Fruit fly (Drosophila melanogaster): Measurements from ENCODE around the gene CG10591.

CG10591 gene

DNA sequence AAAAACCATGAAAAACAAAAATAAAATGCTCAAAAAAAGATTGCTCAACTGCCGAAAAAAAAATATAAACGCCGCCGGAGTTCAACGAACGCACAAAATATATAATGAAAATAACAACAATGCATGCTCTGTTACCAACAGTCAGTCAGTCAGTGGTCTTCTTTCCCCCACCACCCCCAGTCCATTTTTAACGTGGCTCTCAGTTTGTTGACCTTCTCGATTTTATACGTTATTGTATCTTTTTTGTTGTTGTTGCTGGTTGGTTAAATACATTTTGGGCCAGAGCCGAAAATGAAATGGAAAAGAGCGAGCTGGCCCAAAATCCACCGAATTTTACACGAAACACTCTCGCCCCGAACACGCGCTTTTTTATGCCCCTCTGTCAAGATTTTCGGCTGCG, 22.4 kb upstream of the CG10591 start (continued):
- TF ChIP-seq Doc3 (GFP tag; IDR thresholded peaks at IDR 0.05; ENCODE audit: partially characterized antibody) = no peak
- TF ChIP-seq sqz (GFP tag; optimal IDR thresholded peaks at IDR 0.05) = peak; percentile 81
- TF ChIP-seq abd-A (tag; optimal IDR thresholded peaks at IDR 0.05) = peak; percentile 62
- TF ChIP-seq hth (optimal IDR thresholded peaks at IDR 0.05) = no peak
- TF ChIP-seq Deaf1 (tag; optimal IDR thresholded peaks at IDR 0.05) = peak; percentile 55
- no peak for TF ChIP-seq CG15073 (GFP tag; optimal IDR thresholded peaks at IDR 0.05)
- no peak for TF ChIP-seq NfI (GFP tag; optimal IDR thresholded peaks at IDR 0.05)
- no peak for TF ChIP-seq CG14441 (GFP tag; IDR thresholded peaks at IDR 0.05)
- no peak for TF ChIP-seq bowl (GFP tag; IDR thresholded peaks at IDR 0.05)
- peak; percentile 43 for TF ChIP-seq Abd-B (GFP tag; optimal IDR thresholded peaks at IDR 0.05)
- no peak for TF ChIP-seq fu2 (GFP tag; optimal IDR thresholded peaks at IDR 0.05)
- TF ChIP-seq CG33213 (GFP tag; optimal IDR thresholded peaks at IDR 0.05) = no peak
- no peak for TF ChIP-seq mld (GFP tag; IDR thresholded peaks at IDR 0.05; ENCODE audit: partially characterized antibody)
- no peak for TF ChIP-seq stc (GFP tag; IDR thresholded peaks at IDR 0.05)
- no peak for TF ChIP-seq Six4 (GFP tag; optimal IDR thresholded peaks at IDR 0.05)
- no peak for TF ChIP-seq CG2889 (GFP tag; IDR thresholded peaks at IDR 0.05)
- TF ChIP-seq CG17612 (GFP tag; IDR thresholded peaks at IDR 0.05) = no peak
- TF ChIP-seq CG11504 (tag; optimal IDR thresholded peaks at IDR 0.05) = no peak
- TF ChIP-seq CG10366 (GFP tag; IDR thresholded peaks at IDR 0.05) = no peak
- TF ChIP-seq Ravus (GFP tag; IDR thresholded peaks at IDR 0.05) = no peak
- TF ChIP-seq en (GFP tag; optimal IDR thresholded peaks at IDR 0.05) = no peak
- TF ChIP-seq CG7786 (GFP tag; optimal IDR thresholded peaks at IDR 0.05) = no peak
- no peak for TF ChIP-seq unpg (GFP tag; optimal IDR thresholded peaks at IDR 0.05)
- no peak for TF ChIP-seq shn (GFP tag; optimal IDR thresholded peaks at IDR 0.05)
- no peak for TF ChIP-seq MTF-1 (GFP tag; optimal IDR thresholded peaks at IDR 0.05; ENCODE audit: borderline replicate concordance)
- no peak for TF ChIP-seq ash1 (GFP tag; optimal IDR thresholded peaks at IDR 0.05)
- no peak for TF ChIP-seq Hey (tag; optimal IDR thresholded peaks at IDR 0.05)
- TF ChIP-seq sna (GFP tag; IDR thresholded peaks at IDR 0.05; ENCODE audit: partially characterized antibody) = no peak
- no peak for TF ChIP-seq dysf (GFP tag; IDR thresholded peaks at IDR 0.05)
- TF ChIP-seq tna (GFP tag; IDR thresholded peaks at IDR 0.05; ENCODE audit: partially characterized antibody) = no peak
- TF ChIP-seq rib (GFP tag; IDR thresholded peaks at IDR 0.05) = peak; percentile 48; the same call in 1 of the 2 replicates
- TF ChIP-seq Sry-δ (GFP tag; optimal IDR thresholded peaks at IDR 0.05) = no peak
- TF ChIP-seq corto (GFP tag; optimal IDR thresholded peaks at IDR 0.05) = no peak
- no peak for TF ChIP-seq CG2875 (GFP tag; optimal IDR thresholded peaks at IDR 0.05)
- TF ChIP-seq odd (GFP tag; optimal IDR thresholded peaks at IDR 0.05) = no peak
- no peak for TF ChIP-seq CG10147 (GFP tag; optimal IDR thresholded peaks at IDR 0.05)
- no peak for TF ChIP-seq tin (GFP tag; optimal IDR thresholded peaks at IDR 0.05)
- peak in 1 of 2 experiments; percentile 5 for TF ChIP-seq Trl (optimal IDR thresholded peaks at IDR 0.05)
- no peak for TF ChIP-seq Trl (GFP tag; optimal IDR thresholded peaks at IDR 0.05)
- TF ChIP-seq CG18764 (GFP tag; optimal IDR thresholded peaks at IDR 0.05) = no peak
- TF ChIP-seq twi (tag; optimal IDR thresholded peaks at IDR 0.05) = no peak
- no peak for TF ChIP-seq CG3838 (GFP tag; optimal IDR thresholded peaks at IDR 0.05)
- no peak for TF ChIP-seq CG8478 (optimal IDR thresholded peaks at IDR 0.05)
- TF ChIP-seq CTCF (GFP tag; optimal IDR thresholded peaks at IDR 0.05) = no peak
- TF ChIP-seq oc (tag; optimal IDR thresholded peaks at IDR 0.05) = no peak
- no peak for TF ChIP-seq Rx (GFP tag; IDR thresholded peaks at IDR 0.05)
- no peak for TF ChIP-seq Hr3 (GFP tag; optimal IDR thresholded peaks at IDR 0.05)
- no peak for TF ChIP-seq CG4854 (GFP tag; optimal IDR thresholded peaks at IDR 0.05)
- no peak for TF ChIP-seq tgo (GFP tag; IDR thresholded peaks at IDR 0.05)
- TF ChIP-seq Xbp1 (GFP tag; optimal IDR thresholded peaks at IDR 0.05) = no peak
- no peak for TF ChIP-seq ind (GFP tag; optimal IDR thresholded peaks at IDR 0.05)
- TF ChIP-seq E2f1 (GFP tag; IDR thresholded peaks at IDR 0.05) = no peak
- no peak for TF ChIP-seq Dbx (GFP tag; IDR thresholded peaks at IDR 0.05)
- TF ChIP-seq jing (GFP tag; optimal IDR thresholded peaks at IDR 0.05) = no peak
